Worm (Caenorhabditis elegans): ENCODE measurements around the gene dpr-1.
A peak's percentile ranks its signal among the peaks of the same experiment; 100 is the strongest.

dpr-1 gene

DNA sequence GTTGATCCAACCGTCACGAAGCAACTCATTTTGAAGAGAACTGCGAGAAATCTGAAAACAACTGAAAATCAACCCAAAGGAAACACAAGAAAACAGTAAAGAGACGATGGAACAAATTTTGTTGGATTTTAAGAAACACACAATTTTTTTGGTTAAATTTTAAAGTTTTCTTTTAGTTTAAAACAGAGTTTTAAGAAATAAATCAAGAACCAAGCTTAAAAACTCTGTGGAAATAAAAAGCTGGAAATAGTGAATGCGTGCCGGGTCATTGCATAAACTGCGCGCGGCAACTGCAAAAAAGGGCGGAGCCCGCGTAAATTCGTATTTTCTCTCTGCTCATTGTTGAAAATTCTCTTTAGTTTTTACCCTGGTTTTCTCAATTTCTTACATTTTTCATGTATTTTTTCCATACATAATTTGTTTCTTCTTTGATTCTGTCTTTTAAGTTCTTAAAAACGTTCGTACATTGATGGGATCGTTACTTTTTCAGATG is 20.0 kb upstream of the dpr-1 start, which contains the start of the genes algn-13 and R10D12.13 (continued):
- TF ChIP-seq hrde-1 (tag; optimal IDR thresholded peaks at IDR 0.05; ENCODE audit: borderline replicate concordance): peak; percentile 9
- TF ChIP-seq F49E8.2 (tag; optimal IDR thresholded peaks at IDR 0.05; ENCODE audit: insufficient read depth): peak; percentile 57
- TF ChIP-seq dpl-1 (GFP tag; optimal IDR thresholded peaks at IDR 0.05): peak; percentile 51
- peak; percentile 37 for TF ChIP-seq ztf-18 (tag; optimal IDR thresholded peaks at IDR 0.05)
- TF ChIP-seq ztf-26 (tag; optimal IDR thresholded peaks at IDR 0.05): no peak
- no peak for TF ChIP-seq nhr-27 (tag; optimal IDR thresholded peaks at IDR 0.05)
- no peak for TF ChIP-seq zim-3 (tag; optimal IDR thresholded peaks at IDR 0.05)
- TF ChIP-seq ZK185.1 (tag; optimal IDR thresholded peaks at IDR 0.05; ENCODE audit: poor library complexity, severe bottlenecking): peak; percentile 79
- TF ChIP-seq cebp-1 (GFP tag; IDR thresholded peaks at IDR 0.05): no peak
- TF ChIP-seq cebp-1 (tag; optimal IDR thresholded peaks at IDR 0.05): peak; percentile 65
- TF ChIP-seq bed-2 (GFP tag; IDR thresholded peaks at IDR 0.05): no peak
- no peak for TF ChIP-seq somi-1 (GFP tag; optimal IDR thresholded peaks at IDR 0.05)
- peak; percentile 57; the same call in 1 of the 2 replicates for TF ChIP-seq rcor-1 (GFP tag; IDR thresholded peaks at IDR 0.05)
- no peak for TF ChIP-seq ztf-3 (GFP tag; optimal IDR thresholded peaks at IDR 0.05)
- peak; percentile 26; the same call in 1 of the 2 replicates for TF ChIP-seq Y95B8A.8 (GFP tag; IDR thresholded peaks at IDR 0.05)
- TF ChIP-seq F10E7.11 (tag; optimal IDR thresholded peaks at IDR 0.05): no peak
- no peak for TF ChIP-seq egrh-3 (GFP tag; IDR thresholded peaks at IDR 0.05)
- TF ChIP-seq Y56A3A.18 (GFP tag; IDR thresholded peaks at IDR 0.05): no peak
- TF ChIP-seq madf-3 (GFP tag; IDR thresholded peaks at IDR 0.05): no peak
- TF ChIP-seq ztf-25 (GFP tag; IDR thresholded peaks at IDR 0.05): no peak
- TF ChIP-seq hlh-26 (GFP tag; conservative IDR thresholded peaks at IDR 0.05): no peak
- no peak for TF ChIP-seq nhr-179 (tag; optimal IDR thresholded peaks at IDR 0.05)
- TF ChIP-seq nfyb-1 (GFP tag; IDR thresholded peaks at IDR 0.05): peak; percentile 37; the same call in 1 of the 2 replicates
- peak; percentile 71 for TF ChIP-seq D2030.7 (GFP tag; IDR thresholded peaks at IDR 0.05)
- peak; percentile 17; the same call in 1 of the 2 replicates for TF ChIP-seq ekl-4 (GFP tag; IDR thresholded peaks at IDR 0.05)
- no peak for TF ChIP-seq F57A8.1 (GFP tag; optimal IDR thresholded peaks at IDR 0.05)
- no peak for TF ChIP-seq mxl-1 (tag; optimal IDR thresholded peaks at IDR 0.05)
- TF ChIP-seq lin-54 (GFP tag; optimal IDR thresholded peaks at IDR 0.05): peak; percentile 69
- peak; percentile 31 for TF ChIP-seq F23B12.7 (tag; optimal IDR thresholded peaks at IDR 0.05; ENCODE audit: insufficient read depth)
- 0 out of 2 replicates have a peak, but pooled peaks have one; percentile 34 for TF ChIP-seq ztf-28 (GFP tag; IDR thresholded peaks at IDR 0.05)
- no peak for TF ChIP-seq ama-1 (optimal IDR thresholded peaks at IDR 0.05)
- TF ChIP-seq ama-1 (GFP tag; optimal IDR thresholded peaks at IDR 0.05): peak in 1 of 2 experiments; percentile 28
- no peak for TF ChIP-seq ccch-3 (GFP tag; optimal IDR thresholded peaks at IDR 0.05)
- peak; percentile 65 for TF ChIP-seq snpc-4 (GFP tag; optimal IDR thresholded peaks at IDR 0.05)
- TF ChIP-seq snpc-4 (tag; optimal IDR thresholded peaks at IDR 0.05): peak in 3 of 4 experiments; percentile 54 to 84 (median 57)
- TF ChIP-seq let-607 (tag; optimal IDR thresholded peaks at IDR 0.05): no peak
- TF ChIP-seq snpc-1.3 (tag; optimal IDR thresholded peaks at IDR 0.05; ENCODE audit: insufficient read depth): peak; percentile 85
- TF ChIP-seq ceh-91 (GFP tag; IDR thresholded peaks at IDR 0.05): peak; percentile 67
- TF ChIP-seq madf-10 (tag; optimal IDR thresholded peaks at IDR 0.05): no peak
- TF ChIP-seq F52B5.7 (tag; optimal IDR thresholded peaks at IDR 0.05): no peak
- no peak for TF ChIP-seq F57C9.4 (tag; optimal IDR thresholded peaks at IDR 0.05)
- peak; percentile 75 for TF ChIP-seq mcd-1 (GFP tag; IDR thresholded peaks at IDR 0.05)
- TF ChIP-seq zfh-2 (GFP tag; conservative IDR thresholded peaks at IDR 0.05): no peak
- peak; percentile 76 for TF ChIP-seq madf-8 (GFP tag; conservative IDR thresholded peaks at IDR 0.05)
- peak; percentile 16 for TF ChIP-seq ceh-27 (GFP tag; optimal IDR thresholded peaks at IDR 0.05)
- peak; percentile 59 for TF ChIP-seq F33H1.4 (GFP tag; IDR thresholded peaks at IDR 0.05)
- no peak for TF ChIP-seq nfya-2 (GFP tag; IDR thresholded peaks at IDR 0.05)
- TF ChIP-seq dox-1 (GFP tag; IDR thresholded peaks at IDR 0.05): peak; percentile 77
